Worm (Caenorhabditis elegans): ENCODE measurements around the gene Y57G11B.3.

Y57G11B.3 gene

DNA sequence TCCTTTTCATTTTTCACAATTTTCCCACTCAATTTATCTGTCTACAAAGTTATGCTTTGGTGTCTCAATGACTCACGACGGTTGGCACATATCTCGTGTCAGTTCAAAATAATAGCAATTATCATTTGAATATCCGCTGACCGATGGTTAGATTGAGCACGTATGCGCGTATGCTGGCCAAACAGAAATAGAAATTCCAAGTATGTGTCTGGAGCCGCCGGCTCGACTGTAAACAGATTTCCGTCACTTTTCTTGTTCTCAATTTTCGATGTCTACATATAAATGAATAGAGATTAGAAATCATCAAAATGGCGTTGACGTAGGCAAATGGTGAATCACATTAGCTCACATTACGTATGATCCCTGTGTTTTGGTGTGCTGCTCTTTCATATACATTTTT lies 46.9 kb upstream of the Y57G11B.3 start:
- TF ChIP-seq snpc-1.3 (tag; optimal IDR thresholded peaks at IDR 0.05; ENCODE audit: insufficient read depth) (no peak), snpc-4 (GFP tag; optimal IDR thresholded peaks at IDR 0.05) (no peak), snpc-4 (tag; optimal IDR thresholded peaks at IDR 0.05) (no peak)

DNA sequence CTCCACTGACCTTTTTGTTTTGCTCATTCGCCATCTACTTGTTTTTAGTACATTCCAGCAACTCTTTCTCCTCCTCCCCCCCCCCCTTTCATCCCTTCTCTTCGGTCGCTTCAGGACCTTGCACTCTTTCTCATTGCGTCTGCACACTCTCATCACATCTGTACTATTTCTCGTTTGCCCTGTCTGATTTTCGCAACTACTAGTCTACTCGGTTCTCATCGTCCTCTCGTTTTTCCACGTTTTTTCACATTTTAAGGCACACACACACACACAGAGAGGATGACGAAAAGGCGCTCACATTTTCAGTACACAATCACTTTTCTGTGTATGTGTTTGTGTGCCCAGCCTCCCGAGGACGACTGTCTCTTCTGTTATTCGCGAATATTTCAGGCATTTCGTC lies 46.4 kb upstream of the Y57G11B.3 start:
- peak; percentile 10 for TF ChIP-seq pha-4 (tag; optimal IDR thresholded peaks at IDR 0.05)
- peak in 1 of 3 experiments; percentile 51 for TF ChIP-seq lin-35 (GFP tag; optimal IDR thresholded peaks at IDR 0.05)
- TF ChIP-seq cebp-1 (GFP tag; IDR thresholded peaks at IDR 0.05), result no peak
- TF ChIP-seq cebp-1 (tag; optimal IDR thresholded peaks at IDR 0.05), result peak; percentile 68
- 0 out of 2 replicates have a peak, but pooled peaks have one; percentile 20 for TF ChIP-seq egrh-3 (GFP tag; IDR thresholded peaks at IDR 0.05)
- no peak for TF ChIP-seq F33H1.4 (GFP tag; IDR thresholded peaks at IDR 0.05)
- TF ChIP-seq ets-4 (GFP tag; optimal IDR thresholded peaks at IDR 0.05), result no peak
- TF ChIP-seq K12H6.12 (tag; optimal IDR thresholded peaks at IDR 0.05), result peak; percentile 43
- peak; percentile 65; the same call in 1 of the 2 replicates for TF ChIP-seq hmg-1.2 (GFP tag; IDR thresholded peaks at IDR 0.05)
- TF ChIP-seq bed-2 (GFP tag; IDR thresholded peaks at IDR 0.05), result no peak
- TF ChIP-seq T26A5.8 (tag; optimal IDR thresholded peaks at IDR 0.05), result peak; percentile 25
- TF ChIP-seq Y95B8A.8 (GFP tag; IDR thresholded peaks at IDR 0.05), result no peak
- TF ChIP-seq bed-1 (GFP tag; IDR thresholded peaks at IDR 0.05), result no peak
- TF ChIP-seq Y67H2A.10 (GFP tag; conservative IDR thresholded peaks at IDR 0.05), result no peak
- no peak for TF ChIP-seq mel-28 (tag; optimal IDR thresholded peaks at IDR 0.05; ENCODE audit: borderline replicate concordance)
- no peak for TF ChIP-seq tlf-1 (GFP tag; optimal IDR thresholded peaks at IDR 0.05)
- TF ChIP-seq F57A8.1 (GFP tag; optimal IDR thresholded peaks at IDR 0.05), result no peak
- no peak for TF ChIP-seq mes-4 (tag; optimal IDR thresholded peaks at IDR 0.05)
- no peak for TF ChIP-seq sea-2 (GFP tag; IDR thresholded peaks at IDR 0.05)
- TF ChIP-seq F10E7.11 (tag; optimal IDR thresholded peaks at IDR 0.05), result no peak
- TF ChIP-seq ZK185.1 (tag; optimal IDR thresholded peaks at IDR 0.05; ENCODE audit: poor library complexity, severe bottlenecking), result no peak
- peak; percentile 44; the same call in 1 of the 2 replicates for TF ChIP-seq zfh-2 (GFP tag; conservative IDR thresholded peaks at IDR 0.05)
- TF ChIP-seq nhr-80 (tag; optimal IDR thresholded peaks at IDR 0.05), result peak; percentile 11
- TF ChIP-seq snpc-4 (GFP tag; optimal IDR thresholded peaks at IDR 0.05), result no peak
- peak in 1 of 4 experiments; percentile 28 for TF ChIP-seq snpc-4 (tag; optimal IDR thresholded peaks at IDR 0.05)
- TF ChIP-seq ceh-27 (GFP tag; optimal IDR thresholded peaks at IDR 0.05), result peak; percentile 12

DNA sequence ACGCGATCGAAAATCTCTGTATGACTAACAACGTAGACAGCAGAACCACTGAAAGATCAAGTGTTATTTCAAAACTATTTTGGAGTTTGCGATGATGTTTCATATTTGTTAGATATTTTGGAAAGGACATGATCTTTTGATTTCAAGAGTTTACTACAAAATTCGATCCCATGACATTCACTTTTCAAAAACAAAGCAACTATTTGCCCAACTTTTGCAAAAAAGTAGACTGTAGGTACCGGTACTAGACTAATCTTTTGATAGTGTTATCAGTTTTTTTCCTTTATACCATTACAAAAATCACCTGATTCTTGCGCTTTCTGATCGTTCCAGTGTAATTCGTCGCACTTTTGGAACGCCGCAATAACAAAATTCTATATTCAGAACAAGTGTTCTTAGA lies 45.9 kb upstream of the Y57G11B.3 start:
- no peak for TF ChIP-seq F37B4.10 (GFP tag; IDR thresholded peaks at IDR 0.05)
- peak; percentile 20 for TF ChIP-seq nhr-80 (tag; optimal IDR thresholded peaks at IDR 0.05)

DNA sequence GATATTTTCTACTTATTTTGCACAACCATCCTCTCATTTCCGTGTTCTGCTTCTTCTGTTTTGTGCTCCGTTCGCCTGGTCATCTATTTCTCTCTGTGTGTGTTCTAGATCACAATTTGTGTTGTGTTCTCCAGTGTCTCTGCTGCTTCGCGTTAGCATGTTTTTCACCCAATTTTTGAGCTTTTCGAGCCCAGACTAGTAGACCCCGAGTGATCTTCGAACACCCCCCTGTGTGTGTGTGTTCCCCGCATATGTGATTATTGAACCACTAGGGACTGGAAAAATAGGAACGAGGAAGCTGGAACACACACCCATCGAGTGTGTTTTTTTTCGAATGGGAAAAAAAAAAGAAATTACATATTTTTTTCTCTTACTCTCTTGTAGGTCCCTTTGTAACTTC lies 44.4 kb upstream of the Y57G11B.3 start:
- TF ChIP-seq snpc-4 (GFP tag; optimal IDR thresholded peaks at IDR 0.05) (no peak), snpc-4 (tag; optimal IDR thresholded peaks at IDR 0.05) (no peak), nfya-1 (tag; optimal IDR thresholded peaks at IDR 0.05; ENCODE audit: borderline replicate concordance, insufficient read depth) (no peak), repo-1 (tag; optimal IDR thresholded peaks at IDR 0.05) (peak; percentile 34), tbp1 (GFP tag; optimal IDR thresholded peaks at IDR 0.05) (no peak), ZK185.1 (tag; optimal IDR thresholded peaks at IDR 0.05; ENCODE audit: poor library complexity, severe bottlenecking) (no peak), egl-18 (GFP tag; IDR thresholded peaks at IDR 0.05) (no peak), nhr-27 (tag; optimal IDR thresholded peaks at IDR 0.05) (no peak), sea-2 (GFP tag; IDR thresholded peaks at IDR 0.05) (no peak), F57C9.4 (tag; optimal IDR thresholded peaks at IDR 0.05) (peak; percentile 26), athp-1 (tag; optimal IDR thresholded peaks at IDR 0.05) (no peak), dox-1 (GFP tag; IDR thresholded peaks at IDR 0.05) (no peak), lir-1 (GFP tag; conservative IDR thresholded peaks at IDR 0.05) (no peak), ztf-26 (tag; optimal IDR thresholded peaks at IDR 0.05) (no peak), somi-1 (GFP tag; optimal IDR thresholded peaks at IDR 0.05) (no peak), B0035.1 (tag; optimal IDR thresholded peaks at IDR 0.05) (no peak), nhr-179 (tag; optimal IDR thresholded peaks at IDR 0.05) (no peak), K12H6.12 (tag; optimal IDR thresholded peaks at IDR 0.05) (peak; percentile 36), hlh-26 (GFP tag; conservative IDR thresholded peaks at IDR 0.05) (no peak), ceh-91 (GFP tag; IDR thresholded peaks at IDR 0.05) (no peak), rcor-1 (GFP tag; IDR thresholded peaks at IDR 0.05) (no peak)
